Worm (Caenorhabditis elegans) whole organism, L4 larva: ENCODE results near the gene H35B03.1.

Experiments
- D1046.2 ChIP-seq: fragments of 200-800 bp; sonication (Bioruptor generic); IDR thresholded peaks from 2 replicates; pipeline ENCODE4 v1.3.6; 2022; ENCODE audit warnings: missing genetic modification characterization, missing compliant biosample characterization
- F10B5.3 ChIP-seq: sonication (generic microtip); optimal IDR thresholded peaks from 2 replicates; lab custom pipeline; 2016; ENCODE audit warnings: mild to moderate bottlenecking, missing genetic modification characterization, missing compliant biosample characterization
- F49E8.2 ChIP-seq: sonication (generic microtip); optimal IDR thresholded peaks from 2 replicates; lab custom pipeline; 2016; ENCODE audit warnings: missing compliant biosample characterization, mild to moderate bottlenecking, missing genetic modification characterization, borderline replicate concordance
- R02D3.7 ChIP-seq: fragments of 150-350 bp; sonication (generic microtip); optimal IDR thresholded peaks from 3 replicates; lab custom pipeline; 2014; ENCODE audit warnings: missing biosample characterization, missing genetic modification characterization
- T20F7.1 ChIP-seq: fragments of 200-800 bp; sonication (Bioruptor generic); optimal IDR thresholded peaks from 2 replicates; lab custom pipeline; 2018; ENCODE audit warnings: mild to moderate bottlenecking, missing genetic modification characterization, missing compliant biosample characterization
- Y105C5A.15 ChIP-seq: fragments of 200-800 bp; sonication (Bioruptor generic); IDR thresholded peaks from 2 replicates; pipeline ENCODE4 v1.3.6; 2022; ENCODE audit warnings: missing genetic modification characterization, missing compliant biosample characterization
- Y48G9A.11 ChIP-seq: fragments of 200-800 bp; sonication (Bioruptor generic); IDR thresholded peaks from 2 replicates; pipeline ENCODE4 v1.3.6; 2022; ENCODE audit warnings: missing genetic modification reagents, missing genetic modification characterization, missing compliant biosample characterization
- ZK337.2 ChIP-seq: fragments of 200-800 bp; sonication (Bioruptor generic); IDR thresholded peaks from 2 replicates; pipeline ENCODE4 v1.3.6; 2022; ENCODE audit warnings: missing genetic modification reagents, missing genetic modification characterization, missing compliant biosample characterization
- ama-1 ChIP-seq: fragments of 150-350 bp; optimal IDR thresholded peaks from 2 replicates; lab custom pipeline; 2014; ENCODE audit warnings: inconsistent platforms, mixed read lengths
- ceh-82 ChIP-seq: sonication (generic microtip); optimal IDR thresholded peaks from 2 replicates; lab custom pipeline; 2017; ENCODE audit warnings: missing biosample characterization, missing genetic modification characterization
- ces-1 ChIP-seq: fragments of 150-350 bp; sonication (generic microtip); optimal IDR thresholded peaks from 4 replicates; lab custom pipeline; 2014; ENCODE audit warnings: missing biosample characterization, missing genetic modification reagents, missing genetic modification characterization
- cey-2 ChIP-seq: sonication (generic microtip); optimal IDR thresholded peaks from 3 replicates; lab custom pipeline; 2017; ENCODE audit warnings: missing genetic modification characterization, mild to moderate bottlenecking, missing compliant biosample characterization, antibody characterized with exemption, borderline replicate concordance; ENCODE audit not compliant: insufficient read depth
- ctbp-1 ChIP-seq: fragments of 200-800 bp; sonication (Bioruptor generic); IDR thresholded peaks from 2 replicates; pipeline ENCODE4 v1.3.6; 2022; ENCODE audit warnings: missing genetic modification reagents, missing genetic modification characterization, missing compliant biosample characterization
- duxl-1 ChIP-seq: sonication (generic microtip); optimal IDR thresholded peaks from 2 replicates; lab custom pipeline; 2016; ENCODE audit warnings: mild to moderate bottlenecking, missing genetic modification characterization, moderate library complexity, missing compliant biosample characterization; ENCODE audit not compliant: poor library complexity
- fkh-10 ChIP-seq: fragments of 150-350 bp; optimal IDR thresholded peaks from 2 replicates; lab custom pipeline; 2014; ENCODE audit warnings: missing biosample characterization, missing genetic modification reagents, missing genetic modification characterization
- hlh-30 ChIP-seq: sonication (generic microtip); optimal IDR thresholded peaks from 2 replicates; lab custom pipeline; 2017; ENCODE audit warnings: antibody characterized with exemption, mild to moderate bottlenecking, missing genetic modification characterization, missing compliant biosample characterization; ENCODE audit not compliant: insufficient read depth
- lin-13 ChIP-seq: fragments of 150-350 bp; optimal IDR thresholded peaks from 2 replicates; lab custom pipeline; 2014; ENCODE audit warnings: missing biosample characterization, missing genetic modification reagents, missing genetic modification characterization
- lin-29 ChIP-seq: fragments of 200-800 bp; sonication (Bioruptor generic); IDR thresholded peaks from 2 replicates; pipeline ENCODE4 v1.3.6; 2022; ENCODE audit warnings: missing genetic modification reagents, missing genetic modification characterization, missing compliant biosample characterization
- lin-38 ChIP-seq: fragments of 200-800 bp; sonication (Bioruptor generic); IDR thresholded peaks from 2 replicates; pipeline ENCODE4 v1.3.6; 2022; ENCODE audit warnings: missing genetic modification reagents, missing genetic modification characterization, missing compliant biosample characterization
- madf-5 ChIP-seq, 2 experiments: fragments of 200-800 bp; sonication (Bioruptor generic); IDR thresholded peaks; 2 replicates each; pipeline ENCODE4 v1.3.6; 2022; ENCODE audit warnings: missing compliant biosample characterization in 2 of 2, missing genetic modification characterization in 2 of 2
- madf-9 ChIP-seq: fragments of 200-800 bp; sonication (Bioruptor generic); conservative IDR thresholded peaks from 2 replicates; pipeline ENCODE4 v1.3.6; 2022; ENCODE audit warnings: missing genetic modification reagents, missing genetic modification characterization, missing compliant biosample characterization
- mdl-1 ChIP-seq, 2 experiments: fragments of 150-350 bp in 1 of 2; sonication (generic microtip) in 1 of 2; optimal IDR thresholded peaks; 2 replicates each; lab custom pipeline; 2014 to 2017; ENCODE audit warnings: missing biosample characterization in 2 of 2, missing genetic modification characterization in 2 of 2
- mdt-29 ChIP-seq: fragments of 200-800 bp; sonication (Bioruptor generic); IDR thresholded peaks from 2 replicates; pipeline ENCODE4 v1.3.6; 2022; ENCODE audit warnings: missing genetic modification reagents, missing genetic modification characterization, missing compliant biosample characterization
- mxl-3 ChIP-seq: fragments of 200-800 bp; sonication (Bioruptor generic); optimal IDR thresholded peaks from 2 replicates; lab custom pipeline; 2018; ENCODE audit warnings: mild to moderate bottlenecking, missing genetic modification characterization, missing compliant biosample characterization
- nhr-25 ChIP-seq: sonication (generic microtip); optimal IDR thresholded peaks from 2 replicates; lab custom pipeline; 2017; ENCODE audit warnings: missing genetic modification characterization, mild to moderate bottlenecking, missing compliant biosample characterization, antibody characterized with exemption, moderate library complexity, borderline replicate concordance; ENCODE audit not compliant: insufficient read depth
- nhr-28 ChIP-seq: fragments of 150-350 bp; optimal IDR thresholded peaks from 2 replicates; lab custom pipeline; 2014; ENCODE audit warnings: missing biosample characterization, missing genetic modification characterization
- nhr-76 ChIP-seq: fragments of 150-350 bp; optimal IDR thresholded peaks from 2 replicates; lab custom pipeline; 2014; ENCODE audit warnings: missing biosample characterization, missing genetic modification characterization
- nhr-77 ChIP-seq: fragments of 150-350 bp; optimal IDR thresholded peaks from 2 replicates; lab custom pipeline; 2014; ENCODE audit warnings: missing biosample characterization, missing genetic modification characterization
- rbr-2 ChIP-seq: sonication (generic microtip); optimal IDR thresholded peaks from 2 replicates; lab custom pipeline; 2016; ENCODE audit warnings: missing genotype, missing genetic modification characterization, missing compliant biosample characterization
- saeg-2 ChIP-seq: fragments of 200-800 bp; sonication (Bioruptor generic); IDR thresholded peaks from 2 replicates; pipeline ENCODE4 v1.3.6; 2022; ENCODE audit warnings: missing genetic modification reagents, missing genetic modification characterization, missing compliant biosample characterization
- spr-1 ChIP-seq: sonication (generic microtip); optimal IDR thresholded peaks from 2 replicates; lab custom pipeline; 2016; ENCODE audit warnings: mild to moderate bottlenecking, missing genetic modification characterization, missing compliant biosample characterization
- unc-62 ChIP-seq, 3 experiments: fragments of 150-350 bp in 1 of 3; sonication (generic microtip); optimal IDR thresholded peaks in 2 of 3; peaks in 1 of 3; 1 replicate in 1 of 3; 2 replicates in 2 of 3; lab custom pipeline; 2014 to 2017; ENCODE audit warnings: missing biosample characterization in 3 of 3, missing genetic modification characterization in 3 of 3, missing genetic modification reagents in 3 of 3, missing genotype in 1 of 3
- ztf-7 ChIP-seq: fragments of 150-350 bp; optimal IDR thresholded peaks from 2 replicates; lab custom pipeline; 2014; ENCODE audit warnings: missing biosample characterization, missing genetic modification characterization

Gene H35B03.1

DNA sequence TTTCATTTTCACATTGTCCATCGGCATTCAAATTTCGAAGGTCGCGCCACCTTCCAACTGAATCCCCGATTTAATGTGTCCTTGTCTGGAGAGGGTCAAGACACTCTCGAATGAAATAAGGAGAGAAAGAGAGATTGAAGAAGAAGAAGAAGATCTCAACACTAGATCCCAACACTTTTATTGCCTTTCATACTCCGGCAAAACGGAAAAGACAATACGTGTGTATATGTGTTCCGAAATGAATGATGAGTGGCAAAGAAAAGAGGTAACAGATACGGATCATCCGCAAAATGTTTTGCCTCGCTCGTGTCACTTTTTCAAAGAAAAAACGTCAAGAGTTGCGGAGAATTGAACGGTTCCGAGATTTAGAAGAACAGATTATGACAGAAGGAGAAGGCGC is 25.0 kb upstream of the H35B03.1 start:
- TF ChIP-seq ctbp-1 (GFP tag; lab: Robert Waterston, UW): no peak
- TF ChIP-seq unc-62 (GFP tag; optimal IDR thresholded peaks at IDR 0.05 in 1 of 2; lab: Kevin White, UChicago): peak in 1 of 2 experiments; percentile 85
- TF ChIP-seq unc-62 (tag; optimal IDR thresholded peaks at IDR 0.05; lab: Kevin White, UChicago): no peak
- peak; percentile 10 for TF ChIP-seq nhr-25 (tag; lab: Kevin White, UChicago)

DNA sequence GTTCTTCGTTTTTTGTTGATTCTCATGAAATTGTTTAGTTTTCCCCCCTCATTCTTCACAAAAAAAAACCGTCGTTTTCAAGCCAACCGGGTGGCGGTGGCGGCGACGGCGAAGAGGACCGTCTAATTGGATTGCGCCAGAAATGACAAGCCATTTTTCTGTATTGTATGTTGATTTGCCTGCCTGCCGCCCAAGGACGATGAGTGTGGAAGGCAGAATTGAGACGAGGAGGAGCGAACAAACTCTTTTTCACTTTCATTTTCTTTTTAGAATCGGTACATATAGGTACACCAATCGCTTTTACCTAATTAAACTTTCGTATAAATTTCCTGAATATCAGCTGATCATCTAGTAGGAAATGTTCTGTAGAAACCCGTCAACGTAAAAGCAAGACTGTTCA is 23.8 kb upstream of the H35B03.1 start:
- TF ChIP-seq Y48G9A.11 (GFP tag; lab: Robert Waterston, UW) (no peak), nhr-25 (tag; lab: Kevin White, UChicago) (peak; percentile 17)

DNA sequence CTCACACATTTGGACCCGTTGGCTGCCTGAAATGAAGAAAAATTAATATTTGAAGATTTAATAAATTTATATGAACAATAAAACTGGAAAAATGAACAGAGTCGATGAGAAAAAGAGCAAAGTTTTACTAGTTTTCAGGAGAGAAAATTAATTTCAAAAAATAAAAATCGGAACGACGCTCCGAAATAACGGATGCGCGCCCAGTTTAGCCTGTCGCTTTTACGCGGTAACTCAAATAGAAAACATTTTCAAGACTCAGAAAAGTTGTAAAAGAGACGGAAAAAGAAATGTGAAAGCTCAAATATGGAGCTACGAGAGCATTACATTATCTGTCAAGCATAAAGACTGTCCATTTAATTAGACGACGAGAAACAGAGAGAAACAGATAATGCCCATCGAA is 22.0 kb upstream of the H35B03.1 start, which contains the start of the genes C55C3.73 and perm-5:
Gene C55C3.73, minus strand, starts transcription at position 9 of the 400 bp plus-strand sequence.
Gene perm-5, minus strand, starts transcription at position 26 of the 400 bp plus-strand sequence.
- TF ChIP-seq duxl-1 (no peak), ctbp-1 (GFP tag; lab: Robert Waterston, UW) (no peak), T20F7.1 (peak; percentile 10), R02D3.7 (tag; lab: Kevin White, UChicago) (no peak), D1046.2 (no peak), nhr-76 (tag; lab: Kevin White, UChicago) (no peak), Y48G9A.11 (GFP tag; lab: Robert Waterston, UW) (peak; percentile 94), madf-5 (GFP tag; IDR thresholded peaks at IDR 0.05; lab: Robert Waterston, UW) (no peak), nhr-77 (tag; lab: Kevin White, UChicago) (no peak)

- no peak for TF ChIP-seq nhr-28 (tag; lab: Kevin White, UChicago)
- no peak for TF ChIP-seq F10B5.3 (tag; lab: Kevin White, UChicago)
- no peak for TF ChIP-seq lin-38
- no peak for TF ChIP-seq ces-1 (GFP tag; lab: Kevin White, UChicago)
- no peak for TF ChIP-seq saeg-2 (GFP tag; lab: Robert Waterston, UW)
- TF ChIP-seq rbr-2 (tag; lab: Kevin White, UChicago): no peak
- no peak for TF ChIP-seq ztf-7 (tag; lab: Kevin White, UChicago)
- TF ChIP-seq ama-1 (lab: Kevin White, UChicago): no peak
- TF ChIP-seq Y48G9A.11 (GFP tag; lab: Robert Waterston, UW): no peak
- TF ChIP-seq cey-2 (tag; lab: Kevin White, UChicago): no peak
- no peak for TF ChIP-seq fkh-10
- no peak for TF ChIP-seq F49E8.2 (tag; lab: Kevin White, UChicago)
- TF ChIP-seq ceh-82 (tag; lab: Kevin White, UChicago): no peak
- no peak for TF ChIP-seq spr-1
- no peak for TF ChIP-seq mdt-29
- TF ChIP-seq ZK337.2 (GFP tag; lab: Robert Waterston, UW): no peak
- no peak for TF ChIP-seq madf-9 (GFP tag; lab: Robert Waterston, UW)
- no peak for TF ChIP-seq nhr-76 (tag; lab: Kevin White, UChicago)
- TF ChIP-seq, all 104 proteins: peak for 0
Observed at ce11 chrIV:5703917-5704316, 21.5 kb upstream of the H35B03.1 start.

- TF ChIP-seq lin-13 (GFP tag; lab: Kevin White, UChicago): no peak
- TF ChIP-seq mdl-1 (tag; optimal IDR thresholded peaks at IDR 0.05; lab: Kevin White, UChicago): peak; percentile 3 to 8
- peak; percentile 41; the same call in 1 of the 2 replicates for TF ChIP-seq lin-29 (GFP tag; lab: Robert Waterston, UW)
- TF ChIP-seq unc-62 (GFP tag; optimal IDR thresholded peaks at IDR 0.05 in 1 of 2; lab: Kevin White, UChicago): peak in 1 of 2 experiments; percentile 46
- TF ChIP-seq unc-62 (tag; optimal IDR thresholded peaks at IDR 0.05; lab: Kevin White, UChicago): no peak
- TF ChIP-seq Y105C5A.15 (GFP tag; lab: Robert Waterston, UW): no peak
- TF ChIP-seq nhr-25 (tag; lab: Kevin White, UChicago): peak; percentile 64
- no peak for TF ChIP-seq hlh-30 (tag; lab: Kevin White, UChicago)
- TF ChIP-seq mxl-3 (GFP tag; lab: Kevin White, UChicago): peak; percentile 82
Observed at ce11 chrIV:5706603-5707002, 18.8 kb upstream of the H35B03.1 start.
